Worm (Caenorhabditis elegans): ENCODE results near the gene K07B1.4.

Gene K07B1.4

DNA sequence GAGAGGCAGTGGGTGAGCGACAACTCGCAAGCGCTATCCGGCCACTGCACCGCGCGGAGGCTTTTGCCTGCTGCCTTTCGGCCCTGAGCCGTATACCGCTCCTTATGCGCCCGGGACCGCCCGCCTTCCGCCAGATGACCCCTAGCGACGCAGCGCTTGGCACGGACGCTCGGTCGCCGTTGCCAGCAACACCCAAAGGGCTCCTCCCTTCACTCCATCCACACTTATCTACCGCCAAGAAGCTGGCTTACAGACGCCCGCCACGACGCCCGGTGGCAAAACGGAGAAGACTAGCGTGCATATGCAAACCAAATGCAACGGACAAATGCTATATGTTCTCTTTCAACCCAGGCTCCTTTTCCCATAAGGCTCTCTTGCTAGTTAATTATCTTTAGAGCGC, 35.4 kb upstream of the K07B1.4 start:
- no peak for TF ChIP-seq lin-35 (GFP tag; optimal IDR thresholded peaks at IDR 0.05)
- no peak for TF ChIP-seq B0035.1 (tag; optimal IDR thresholded peaks at IDR 0.05)
- TF ChIP-seq lin-26 (GFP tag; IDR thresholded peaks at IDR 0.05): 0 out of 2 replicates have a peak, but pooled peaks have one; percentile 41
- TF ChIP-seq pha-4 (tag; optimal IDR thresholded peaks at IDR 0.05): no peak
- TF ChIP-seq egrh-3 (GFP tag; IDR thresholded peaks at IDR 0.05): peak; percentile 93
- no peak for TF ChIP-seq efl-1 (GFP tag; optimal IDR thresholded peaks at IDR 0.05)
- 0 out of 2 replicates have a peak, but pooled peaks have one; percentile 14 for TF ChIP-seq attf-3 (GFP tag; conservative IDR thresholded peaks at IDR 0.05)
- TF ChIP-seq madf-3 (GFP tag; IDR thresholded peaks at IDR 0.05): no peak
- no peak for TF ChIP-seq repo-1 (tag; optimal IDR thresholded peaks at IDR 0.05)
- no peak for TF ChIP-seq somi-1 (GFP tag; optimal IDR thresholded peaks at IDR 0.05)
- 0 out of 2 replicates have a peak, but pooled peaks have one; percentile 64 for TF ChIP-seq cebp-2 (GFP tag; IDR thresholded peaks at IDR 0.05)
- TF ChIP-seq Y56A3A.18 (GFP tag; IDR thresholded peaks at IDR 0.05): no peak
- no peak for TF ChIP-seq nhr-80 (tag; optimal IDR thresholded peaks at IDR 0.05)
- no peak for TF ChIP-seq unc-62 (GFP tag; optimal IDR thresholded peaks at IDR 0.05)
- peak; percentile 19 for TF ChIP-seq B0261.1 (tag; optimal IDR thresholded peaks at IDR 0.05)
- no peak for TF ChIP-seq aptf-2 (GFP tag; conservative IDR thresholded peaks at IDR 0.05)
- no peak for TF ChIP-seq F22D6.2 (tag; optimal IDR thresholded peaks at IDR 0.05)
- no peak for TF ChIP-seq rpc-1 (optimal IDR thresholded peaks at IDR 0.05)
- peak; percentile 16 for TF ChIP-seq rpc-1 (tag; optimal IDR thresholded peaks at IDR 0.05)
- no peak for TF ChIP-seq unc-130 (GFP tag; optimal IDR thresholded peaks at IDR 0.05)
- no peak for TF ChIP-seq let-607 (tag; optimal IDR thresholded peaks at IDR 0.05)
- no peak for TF ChIP-seq ets-4 (GFP tag; optimal IDR thresholded peaks at IDR 0.05)
- TF ChIP-seq bed-2 (GFP tag; IDR thresholded peaks at IDR 0.05): 0 out of 2 replicates have a peak, but pooled peaks have one; percentile 47
- no peak for TF ChIP-seq F10E7.11 (tag; optimal IDR thresholded peaks at IDR 0.05)
- no peak for TF ChIP-seq hmg-1.2 (GFP tag; IDR thresholded peaks at IDR 0.05)
- TF ChIP-seq zfh-2 (GFP tag; conservative IDR thresholded peaks at IDR 0.05): peak; percentile 97

- no peak for TF ChIP-seq C06A6.2 (GFP tag; conservative IDR thresholded peaks at IDR 0.05)
- no peak for TF ChIP-seq ceh-100 (GFP tag; IDR thresholded peaks at IDR 0.05)
- TF ChIP-seq aptf-3 (GFP tag; IDR thresholded peaks at IDR 0.05): no peak
- TF ChIP-seq hmg-20 (GFP tag; IDR thresholded peaks at IDR 0.05): no peak
- no peak for TF ChIP-seq mxl-1 (tag; optimal IDR thresholded peaks at IDR 0.05)
- TF ChIP-seq let-607 (tag; optimal IDR thresholded peaks at IDR 0.05): no peak
- no peak for TF ChIP-seq nhr-27 (tag; optimal IDR thresholded peaks at IDR 0.05)
- TF ChIP-seq ceh-91 (GFP tag; IDR thresholded peaks at IDR 0.05): no peak
- TF ChIP-seq lir-1 (GFP tag; conservative IDR thresholded peaks at IDR 0.05): no peak
- no peak for TF ChIP-seq B0019.2 (GFP tag; conservative IDR thresholded peaks at IDR 0.05)
These were observed 33.2 kb upstream of the K07B1.4 start for ce11 chrV:9295581-9295980.

DNA sequence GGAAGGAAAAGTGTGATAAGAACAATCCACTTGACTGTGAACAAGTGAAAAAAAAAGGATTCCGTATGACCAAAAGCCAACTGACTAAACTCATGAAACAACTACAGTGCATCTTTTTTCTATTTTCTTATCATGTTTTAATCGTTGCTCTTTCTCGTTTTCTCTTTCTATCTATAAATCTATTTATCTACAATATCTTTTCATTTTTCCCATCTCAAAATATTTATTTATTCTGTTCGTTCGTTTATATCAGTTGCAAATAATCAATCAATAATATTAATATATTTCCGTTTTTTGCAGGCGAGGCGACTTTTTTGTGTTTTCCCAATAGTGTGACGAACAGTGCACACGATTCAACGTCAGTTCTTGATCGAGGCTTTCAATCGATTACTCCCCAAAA, 31.4 kb upstream of the K07B1.4 start, which contains the start of gene F44A2.5:
F44A2.5 (plus strand) TSS at position 301 of the 400 bp plus-strand sequence.
- TF ChIP-seq ceh-40 (GFP tag; IDR thresholded peaks at IDR 0.05) (no peak), tlf-1 (GFP tag; optimal IDR thresholded peaks at IDR 0.05) (no peak), atf-7 (tag; optimal IDR thresholded peaks at IDR 0.05) (no peak), rcor-1 (GFP tag; IDR thresholded peaks at IDR 0.05) (no peak), pha-4 (tag; optimal IDR thresholded peaks at IDR 0.05) (no peak), K12H6.12 (tag; optimal IDR thresholded peaks at IDR 0.05) (no peak), F23B12.7 (tag; optimal IDR thresholded peaks at IDR 0.05; ENCODE audit: insufficient read depth) (no peak)

Measured in whole organism, young adult.